Worm (Caenorhabditis elegans) whole organism, young adult: ENCODE measurements around the gene ZK84.1.
A peak's percentile ranks its signal among the peaks of the same experiment; 100 is the strongest.
"Not testable (repeated sequence)": the region's sequence is repeated elsewhere in the genome, so short reads cannot be mapped to it uniquely, and the experiment has no call there.

Experiments
- B0261.1 ChIP-seq: sonication (generic microtip); optimal IDR thresholded peaks from 2 replicates; lab custom pipeline; 2016; ENCODE audit warnings: mild to moderate bottlenecking, missing genetic modification characterization, moderate library complexity, missing compliant biosample characterization
- D2030.7 ChIP-seq: fragments of 200-800 bp; sonication (Bioruptor generic); IDR thresholded peaks from 2 replicates; pipeline ENCODE4 v1.3.6; 2022; ENCODE audit warnings: missing genetic modification reagents, missing genetic modification characterization, missing compliant biosample characterization
- F22D6.2 ChIP-seq: sonication (generic microtip); optimal IDR thresholded peaks from 2 replicates; lab custom pipeline; 2016; ENCODE audit warnings: mild to moderate bottlenecking, missing genetic modification characterization, missing compliant biosample characterization
- T26A5.8 ChIP-seq: sonication (generic microtip); optimal IDR thresholded peaks from 2 replicates; lab custom pipeline; 2016; ENCODE audit warnings: missing genetic modification characterization, missing compliant biosample characterization
- Y56A3A.18 ChIP-seq: fragments of 200-800 bp; sonication (Bioruptor generic); IDR thresholded peaks from 2 replicates; pipeline ENCODE4 v1.3.6; 2022; ENCODE audit warnings: missing genetic modification reagents, missing genetic modification characterization, missing compliant biosample characterization
- akir-1 ChIP-seq: fragments of 200-800 bp; sonication (Bioruptor generic); optimal IDR thresholded peaks from 2 replicates; lab custom pipeline; 2018; ENCODE audit warnings: mild to moderate bottlenecking, missing genetic modification characterization, moderate library complexity, missing compliant biosample characterization
- ama-1 ChIP-seq, 3 experiments: fragments of 150-350 bp in 1 of 3; sonication (generic microtip) in 2 of 3; optimal IDR thresholded peaks; 2 replicates each; lab custom pipeline; 2014 to 2018; ENCODE audit warnings: missing biosample characterization in 2 of 3, missing genetic modification characterization in 2 of 3, missing genetic modification reagents in 2 of 3
- aptf-2 ChIP-seq: fragments of 200-800 bp; sonication (Bioruptor generic); conservative IDR thresholded peaks from 2 replicates; pipeline ENCODE4 v1.3.6; 2022; ENCODE audit warnings: missing genetic modification reagents, missing genetic modification characterization, missing compliant biosample characterization
- aptf-3 ChIP-seq: fragments of 200-800 bp; sonication (Bioruptor generic); IDR thresholded peaks from 2 replicates; pipeline ENCODE4 v1.3.6; 2022; ENCODE audit warnings: missing genetic modification characterization, missing compliant biosample characterization
- attf-3 ChIP-seq: fragments of 200-800 bp; sonication (Bioruptor generic); conservative IDR thresholded peaks from 2 replicates; pipeline ENCODE4 v1.3.6; 2022; ENCODE audit warnings: missing genetic modification reagents, missing genetic modification characterization, missing compliant biosample characterization
- attf-6 ChIP-seq: fragments of 200-800 bp; sonication (Bioruptor generic); IDR thresholded peaks from 2 replicates; pipeline ENCODE4 v1.3.6; 2022; ENCODE audit warnings: missing genetic modification reagents, missing genetic modification characterization, missing compliant biosample characterization
- cebp-1 ChIP-seq, 2 experiments: fragments of 200-800 bp in 1 of 2; sonication (Bioruptor generic) in 1 of 2; sonication (generic microtip) in 1 of 2; IDR thresholded peaks in 1 of 2; optimal IDR thresholded peaks in 1 of 2; 2 replicates each; pipeline versions ENCODE4 v1.3.6 to Lab custom; 2017 to 2022; ENCODE audit warnings: missing compliant biosample characterization in 2 of 2, missing genetic modification characterization in 2 of 2, mild to moderate bottlenecking in 1 of 2, missing genetic modification reagents in 1 of 2, moderate library complexity in 1 of 2
- cebp-2 ChIP-seq: fragments of 200-800 bp; sonication (Bioruptor generic); IDR thresholded peaks from 2 replicates; pipeline ENCODE4 v1.3.6; 2022; ENCODE audit warnings: missing genetic modification characterization, missing compliant biosample characterization
- ceh-58 ChIP-seq: fragments of 200-800 bp; sonication (Bioruptor generic); IDR thresholded peaks from 2 replicates; pipeline ENCODE4 v1.3.6; 2022; ENCODE audit warnings: missing genetic modification characterization, missing compliant biosample characterization
- chd-7 ChIP-seq: sonication (generic microtip); optimal IDR thresholded peaks from 2 replicates; lab custom pipeline; 2016; ENCODE audit warnings: mild to moderate bottlenecking, missing genetic modification characterization, moderate library complexity, missing compliant biosample characterization
- dox-1 ChIP-seq: fragments of 200-800 bp; sonication (Bioruptor generic); IDR thresholded peaks from 2 replicates; pipeline ENCODE4 v1.3.6; 2022; ENCODE audit warnings: missing genetic modification reagents, missing genetic modification characterization, missing compliant biosample characterization
- dpff-1 ChIP-seq: sonication (generic microtip); optimal IDR thresholded peaks from 2 replicates; lab custom pipeline; 2017; ENCODE audit warnings: mild to moderate bottlenecking, missing genetic modification characterization, missing compliant biosample characterization
- egl-18 ChIP-seq: fragments of 200-800 bp; sonication (Bioruptor generic); IDR thresholded peaks from 2 replicates; pipeline ENCODE4 v1.3.6; 2022; ENCODE audit warnings: missing genetic modification reagents, missing genetic modification characterization, missing compliant biosample characterization
- egrh-3 ChIP-seq: fragments of 200-800 bp; sonication (Bioruptor generic); IDR thresholded peaks from 2 replicates; pipeline ENCODE4 v1.3.6; 2022; ENCODE audit warnings: missing genetic modification reagents, missing genetic modification characterization, missing compliant biosample characterization
- ekl-4 ChIP-seq: fragments of 200-800 bp; sonication (Bioruptor generic); IDR thresholded peaks from 2 replicates; pipeline ENCODE4 v1.3.6; 2022; ENCODE audit warnings: missing genetic modification reagents, missing genetic modification characterization, missing compliant biosample characterization
- ets-4 ChIP-seq: fragments of 200-800 bp; sonication (Bioruptor generic); optimal IDR thresholded peaks from 2 replicates; lab custom pipeline; 2018; ENCODE audit warnings: mild to moderate bottlenecking, missing genetic modification characterization, missing compliant biosample characterization
- him-1 ChIP-seq: sonication (generic microtip); optimal IDR thresholded peaks from 2 replicates; lab custom pipeline; 2016; ENCODE audit warnings: missing genotype, missing genetic modification reagents, missing genetic modification characterization, missing compliant biosample characterization
- hmg-1.2 ChIP-seq: fragments of 200-800 bp; sonication (Bioruptor generic); IDR thresholded peaks from 2 replicates; pipeline ENCODE4 v1.3.6; 2022; ENCODE audit warnings: missing genetic modification reagents, missing genetic modification characterization, missing compliant biosample characterization
- hsf-1 ChIP-seq: fragments of 200-800 bp; sonication (Bioruptor generic); IDR thresholded peaks from 2 replicates; pipeline ENCODE4 v1.3.6; 2022; ENCODE audit warnings: missing genetic modification reagents, missing genetic modification characterization, missing compliant biosample characterization
- lin-26 ChIP-seq: fragments of 200-800 bp; sonication (Bioruptor generic); IDR thresholded peaks from 2 replicates; pipeline ENCODE4 v1.3.6; 2022; ENCODE audit warnings: missing genetic modification reagents, missing genetic modification characterization, missing compliant biosample characterization
- lir-1 ChIP-seq: fragments of 200-800 bp; sonication (Bioruptor generic); conservative IDR thresholded peaks from 2 replicates; pipeline ENCODE4 v1.3.6; 2022; ENCODE audit warnings: missing genetic modification reagents, missing genetic modification characterization, missing compliant biosample characterization
- lsl-1 ChIP-seq: fragments of 200-800 bp; sonication (Bioruptor generic); optimal IDR thresholded peaks from 2 replicates; lab custom pipeline; 2018; ENCODE audit warnings: mild to moderate bottlenecking, missing genetic modification characterization, moderate library complexity, missing compliant biosample characterization
- lsy-27 ChIP-seq: sonication (generic microtip); optimal IDR thresholded peaks from 2 replicates; lab custom pipeline; 2017; ENCODE audit warnings: missing genetic modification characterization, mild to moderate bottlenecking, missing compliant biosample characterization, antibody characterized with exemption, missing genotype, borderline replicate concordance; ENCODE audit not compliant: insufficient read depth
- madf-3 ChIP-seq: fragments of 200-800 bp; sonication (Bioruptor generic); IDR thresholded peaks from 2 replicates; pipeline ENCODE4 v1.3.6; 2022; ENCODE audit warnings: missing genetic modification reagents, missing genetic modification characterization, missing compliant biosample characterization
- madf-6 ChIP-seq: fragments of 200-800 bp; sonication (Bioruptor generic); IDR thresholded peaks from 2 replicates; pipeline ENCODE4 v1.3.6; 2022; ENCODE audit warnings: missing genetic modification reagents, missing genetic modification characterization, missing compliant biosample characterization
- nfya-2 ChIP-seq: fragments of 200-800 bp; sonication (Bioruptor generic); IDR thresholded peaks from 2 replicates; pipeline ENCODE4 v1.3.6; 2022; ENCODE audit warnings: missing genetic modification reagents, missing genetic modification characterization, missing compliant biosample characterization
- nhr-80 ChIP-seq: sonication (generic microtip); optimal IDR thresholded peaks from 2 replicates; lab custom pipeline; 2016; ENCODE audit warnings: missing genetic modification characterization, missing compliant biosample characterization
- pbrm-1 ChIP-seq: fragments of 200-800 bp; sonication (Bioruptor generic); IDR thresholded peaks from 2 replicates; pipeline ENCODE4 v1.3.6; 2022; ENCODE audit warnings: missing genetic modification reagents, missing genetic modification characterization, missing compliant biosample characterization
- rcor-1 ChIP-seq: fragments of 200-800 bp; sonication (Bioruptor generic); IDR thresholded peaks from 2 replicates; pipeline ENCODE4 v1.3.6; 2022; ENCODE audit warnings: missing genetic modification reagents, missing genetic modification characterization, missing compliant biosample characterization
- rec-8 ChIP-seq, 2 experiments: sonication (generic microtip); optimal IDR thresholded peaks; 2 replicates each; lab custom pipeline; 2016; ENCODE audit warnings: mild to moderate bottlenecking in 2 of 2, missing genetic modification characterization in 2 of 2, missing genetic modification reagents in 2 of 2, missing genotype in 2 of 2, missing biosample characterization in 1 of 2, missing compliant biosample characterization in 1 of 2, moderate library complexity in 1 of 2
- rpc-1 ChIP-seq, 2 experiments: fragments of 150-350 bp in 1 of 2; sonication (generic microtip) in 1 of 2; optimal IDR thresholded peaks; 2 replicates each; lab custom pipeline; 2014 to 2018; ENCODE audit warnings: missing biosample characterization in 1 of 2, missing genetic modification characterization in 1 of 2, missing genetic modification reagents in 1 of 2, missing genotype in 1 of 2
- sdz-38 ChIP-seq: sonication (generic microtip); optimal IDR thresholded peaks from 2 replicates; lab custom pipeline; 2016; ENCODE audit warnings: missing genotype, missing genetic modification characterization, missing compliant biosample characterization
- tbp1 ChIP-seq: fragments of 200-800 bp; sonication (Bioruptor generic); optimal IDR thresholded peaks from 2 replicates; lab custom pipeline; 2018; ENCODE audit warnings: mild to moderate bottlenecking, missing genetic modification characterization, missing compliant biosample characterization
- unc-62 ChIP-seq: fragments of 150-350 bp; optimal IDR thresholded peaks from 2 replicates; lab custom pipeline; 2014; ENCODE audit warnings: missing biosample characterization, missing genetic modification reagents, missing genetic modification characterization
- ztf-18 ChIP-seq: sonication (generic microtip); optimal IDR thresholded peaks from 2 replicates; lab custom pipeline; 2016; ENCODE audit warnings: missing genotype, mild to moderate bottlenecking, missing genetic modification characterization, missing compliant biosample characterization
- ztf-22 ChIP-seq: fragments of 200-800 bp; sonication (Bioruptor generic); optimal IDR thresholded peaks from 2 replicates; lab custom pipeline; 2018; ENCODE audit warnings: mild to moderate bottlenecking, missing genetic modification characterization, moderate library complexity, missing compliant biosample characterization
- ztf-25 ChIP-seq: fragments of 200-800 bp; sonication (Bioruptor generic); IDR thresholded peaks from 2 replicates; pipeline ENCODE4 v1.3.6; 2022; ENCODE audit warnings: missing genetic modification reagents, missing genetic modification characterization, missing compliant biosample characterization

The ZK84.1 gene

ce11 chrII:6050120-6050519 is 29.7 kb downstream of the ZK84.1 start, which contains the start of gene gldc-1:
Gene gldc-1 (plus strand): TSS chrII:6050420.
- no peak for TF ChIP-seq rec-8 (tag; optimal IDR thresholded peaks at IDR 0.05; lab: Kevin White, UChicago)
- TF ChIP-seq Y56A3A.18 (GFP tag; lab: Robert Waterston, UW), result no peak
- TF ChIP-seq him-1 (tag; lab: Kevin White, UChicago), result no peak
- TF ChIP-seq akir-1 (GFP tag; lab: Kevin White, UChicago), result no peak
- TF ChIP-seq ama-1 (optimal IDR thresholded peaks at IDR 0.05; lab: Kevin White, UChicago), result no peak
- TF ChIP-seq ama-1 (GFP tag; optimal IDR thresholded peaks at IDR 0.05; lab: Kevin White, UChicago), result no peak
- TF ChIP-seq lsy-27 (tag; lab: Kevin White, UChicago), result no peak
- no peak for TF ChIP-seq T26A5.8 (tag; lab: Kevin White, UChicago)

- TF ChIP-seq hmg-1.2 (GFP tag; lab: Robert Waterston, UW) (0 out of 2 replicates have a peak, but pooled peaks have one; percentile 23), madf-6 (GFP tag; lab: Robert Waterston, UW) (peak; percentile 55; the same call in 1 of the 2 replicates), D2030.7 (GFP tag; lab: Robert Waterston, UW) (peak; percentile 64), madf-3 (GFP tag; lab: Robert Waterston, UW) (0 out of 2 replicates have a peak, but pooled peaks have one; percentile 43), hsf-1 (peak; percentile 70; the same call in 1 of the 2 replicates), Y56A3A.18 (GFP tag; lab: Robert Waterston, UW) (0 out of 2 replicates have a peak, but pooled peaks have one; percentile 60), tbp1 (GFP tag; lab: Kevin White, UChicago) (peak; percentile 44), rcor-1 (GFP tag; lab: Robert Waterston, UW) (0 out of 2 replicates have a peak, but pooled peaks have one; percentile 44), ztf-25 (GFP tag; lab: Robert Waterston, UW) (0 out of 2 replicates have a peak, but pooled peaks have one; percentile 59), rpc-1 (tag; optimal IDR thresholded peaks at IDR 0.05; lab: Kevin White, UChicago) (peak; percentile 39), lin-26 (GFP tag; lab: Robert Waterston, UW) (peak; percentile 84), attf-6 (GFP tag; lab: Robert Waterston, UW) (peak; percentile 54; the same call in 1 of the 2 replicates), ekl-4 (peak; percentile 61; the same call in 1 of the 2 replicates), ceh-58 (GFP tag; lab: Robert Waterston, UW) (peak; percentile 47; the same call in 1 of the 2 replicates)
- not testable (repeated sequence) for TF ChIP-seq rpc-1 (optimal IDR thresholded peaks at IDR 0.05; lab: Kevin White, UChicago)
Measured at ce11 chrII:6054561-6054960, 34.1 kb downstream of the ZK84.1 start.

ce11 chrII:6055927-6056326 is 35.5 kb downstream of the ZK84.1 start, which contains the start of gene R12C12.7:
Gene R12C12.7 (minus strand): TSS chrII:6055985.
- TF ChIP-seq lir-1 (GFP tag; lab: Robert Waterston, UW) (no peak), dpff-1 (no peak), pbrm-1 (GFP tag; lab: Robert Waterston, UW) (no peak), nhr-80 (tag; lab: Kevin White, UChicago) (peak; percentile 32), lsl-1 (GFP tag; lab: Kevin White, UChicago) (no peak), unc-62 (GFP tag; lab: Kevin White, UChicago) (no peak), ama-1 (optimal IDR thresholded peaks at IDR 0.05; lab: Kevin White, UChicago) (no peak), ama-1 (GFP tag; optimal IDR thresholded peaks at IDR 0.05; lab: Kevin White, UChicago) (no peak), sdz-38 (no peak), dox-1 (GFP tag; lab: Robert Waterston, UW) (no peak), ztf-22 (GFP tag; lab: Kevin White, UChicago) (no peak), aptf-2 (GFP tag; lab: Robert Waterston, UW) (no peak), F22D6.2 (tag; lab: Kevin White, UChicago) (no peak), attf-3 (GFP tag; lab: Robert Waterston, UW) (no peak), ets-4 (no peak), egrh-3 (GFP tag; lab: Robert Waterston, UW) (no peak), egl-18 (GFP tag; lab: Robert Waterston, UW) (no peak), B0261.1 (tag; lab: Kevin White, UChicago) (no peak), chd-7 (tag; lab: Kevin White, UChicago) (no peak), aptf-3 (GFP tag; lab: Robert Waterston, UW) (no peak), nfya-2 (GFP tag; lab: Robert Waterston, UW) (no peak), cebp-1 (GFP tag; IDR thresholded peaks at IDR 0.05; lab: Robert Waterston, UW) (peak; percentile 41; the same call in 1 of the 2 replicates), cebp-1 (tag; optimal IDR thresholded peaks at IDR 0.05; lab: Kevin White, UChicago) (peak; percentile 76), ztf-18 (tag; lab: Kevin White, UChicago) (peak; percentile 89), cebp-2 (GFP tag; lab: Robert Waterston, UW) (no peak)
